Fruit fly (Drosophila melanogaster): ENCODE results near the gene CG15186.

DNA sequence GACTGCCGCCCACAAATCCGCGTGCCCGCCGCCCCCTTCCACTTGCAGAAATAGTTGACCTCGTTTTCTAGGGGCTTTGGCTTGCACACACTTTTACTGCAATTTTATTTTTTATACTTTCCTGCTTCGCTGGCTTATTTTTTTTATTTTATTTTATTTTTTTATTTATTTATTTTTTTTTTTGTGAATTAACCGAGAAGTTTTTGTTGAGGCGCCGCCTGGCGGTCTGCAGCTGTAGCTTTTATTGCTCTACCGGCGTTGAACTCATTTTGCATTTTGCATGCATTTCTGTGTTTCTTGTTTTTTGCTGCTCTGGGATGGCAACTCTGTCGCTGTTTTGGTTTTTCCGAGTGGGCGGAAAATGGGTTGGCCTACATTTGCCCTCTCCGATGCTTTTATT is 48.4 kb upstream of the CG15186 start:
- TF ChIP-seq bab1 (GFP tag; optimal IDR thresholded peaks at IDR 0.05) (peak; percentile 11), toe (GFP tag; optimal IDR thresholded peaks at IDR 0.05) (no peak), CG14711 (tag; optimal IDR thresholded peaks at IDR 0.05) (peak; percentile 53), CG12768 (GFP tag; optimal IDR thresholded peaks at IDR 0.05) (no peak), kay (GFP tag; ENCODE audit: borderline replicate concordance) (no peak), CG1620 (GFP tag; optimal IDR thresholded peaks at IDR 0.05) (no peak), pad (GFP tag; optimal IDR thresholded peaks at IDR 0.05) (no peak), CG5204 (GFP tag; optimal IDR thresholded peaks at IDR 0.05) (no peak)

Data from whole organism, adult.